Worm (Caenorhabditis elegans): ENCODE data around the gene fbxb-14.

DNA sequence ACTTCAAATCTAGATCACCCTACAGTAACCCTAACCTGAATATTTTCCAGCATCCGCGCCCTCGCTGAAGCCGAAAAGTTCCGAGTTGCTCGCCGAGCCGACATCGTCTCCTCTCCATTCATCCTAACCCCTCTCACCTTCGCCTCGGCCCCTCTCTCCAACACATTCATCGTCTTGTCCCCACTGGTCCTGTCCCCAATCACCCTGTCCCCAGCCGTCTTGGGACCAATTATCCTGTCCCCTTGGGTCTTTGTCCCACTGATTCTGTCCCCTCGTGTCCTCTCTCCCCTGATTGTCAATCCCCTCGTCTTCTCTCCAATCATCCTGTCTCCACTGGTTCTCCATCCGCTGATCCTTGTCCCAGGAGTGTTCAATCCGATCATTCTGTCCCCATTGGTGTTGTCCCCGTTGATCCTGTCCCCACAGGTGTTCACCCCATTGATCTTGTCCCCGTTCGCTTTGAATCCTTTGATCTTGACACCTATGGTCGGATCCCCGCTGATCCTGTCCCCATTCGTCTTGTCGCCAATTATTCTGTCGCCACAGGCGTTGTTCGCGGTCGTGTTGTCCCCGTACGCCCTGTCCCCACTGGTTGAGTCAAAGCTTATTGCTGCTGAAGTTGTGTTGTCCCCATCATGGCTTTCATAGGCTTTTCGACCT lies 31.2 kb downstream of the fbxb-14 start, which contains the start of gene lips-7:
- TF ChIP-seq lsy-2 (tag; optimal IDR thresholded peaks at IDR 0.05) (no peak), nhr-76 (tag; optimal IDR thresholded peaks at IDR 0.05) (no peak), nhr-19 (GFP tag; conservative IDR thresholded peaks at IDR 0.05) (no peak), nhr-11 (tag; optimal IDR thresholded peaks at IDR 0.05) (no peak), fos-1 (tag; optimal IDR thresholded peaks at IDR 0.05) (no peak), vab-15 (tag; optimal IDR thresholded peaks at IDR 0.05) (no peak), lin-13 (GFP tag; optimal IDR thresholded peaks at IDR 0.05) (no peak), grh-1 (GFP tag; IDR thresholded peaks at IDR 0.05) (no peak), efl-3 (GFP tag; optimal IDR thresholded peaks at IDR 0.05) (no peak), lin-15B (tag; optimal IDR thresholded peaks at IDR 0.05) (no peak), aha-1 (tag; optimal IDR thresholded peaks at IDR 0.05) (no peak)
